Fruit fly (Drosophila melanogaster) whole organism, prepupa: ENCODE data around the gene BCAS2.
"Not testable (repeated sequence)": the region's sequence is repeated elsewhere in the genome, so short reads cannot be mapped to it uniquely, and the experiment has no call there.

Source experiments
- CG3919 ChIP-seq: fragments of 200-800 bp; sonication (Bioruptor generic); optimal IDR thresholded peaks from 3 replicates; lab custom pipeline; 2016; ENCODE audit warnings: missing biosample characterization, missing genetic modification characterization
- CG4318 ChIP-seq: fragments of 200-800 bp; sonication (Bioruptor generic); optimal IDR thresholded peaks from 3 replicates; lab custom pipeline; 2017; ENCODE audit warnings: missing biosample characterization, mild to moderate bottlenecking, missing genetic modification characterization
- CG6792 ChIP-seq: fragments of 200-800 bp; sonication (Bioruptor generic); optimal IDR thresholded peaks from 3 replicates; lab custom pipeline; 2016; ENCODE audit warnings: missing biosample characterization, missing genetic modification characterization
- Ets96B ChIP-seq: fragments of 200-800 bp; optimal IDR thresholded peaks from 2 replicates; lab custom pipeline; 2019; ENCODE audit warnings: missing biosample characterization, mild to moderate bottlenecking, missing genetic modification characterization, moderate library complexity
- Hr39 ChIP-seq: fragments of 200-800 bp; sonication (Bioruptor generic); optimal IDR thresholded peaks from 2 replicates; lab custom pipeline; 2016; ENCODE audit warnings: missing biosample characterization, missing genetic modification characterization
- Sox102F ChIP-seq: fragments of 200-800 bp; sonication (Bioruptor generic); optimal IDR thresholded peaks from 2 replicates; lab custom pipeline; 2016; ENCODE audit warnings: missing biosample characterization, mild to moderate bottlenecking, missing genetic modification characterization
- acj6 ChIP-seq: fragments of 200-800 bp; sonication (Bioruptor generic); optimal IDR thresholded peaks from 3 replicates; lab custom pipeline; 2016; ENCODE audit warnings: missing biosample characterization, missing genetic modification characterization
- ss ChIP-seq, 2 experiments: fragments of 200-800 bp; sonication (Bioruptor generic); optimal IDR thresholded peaks; 2 replicates in 1 of 2; 3 replicates in 1 of 2; lab custom pipeline; 2017 to 2018; ENCODE audit warnings: mild to moderate bottlenecking in 2 of 2, missing biosample characterization in 2 of 2, missing genetic modification characterization in 2 of 2, moderate library complexity in 1 of 2
- vri ChIP-seq: fragments of 200-800 bp; sonication (Bioruptor generic); optimal IDR thresholded peaks from 3 replicates; lab custom pipeline; 2016; ENCODE audit warnings: missing biosample characterization, mild to moderate bottlenecking, missing genetic modification characterization

DNA sequence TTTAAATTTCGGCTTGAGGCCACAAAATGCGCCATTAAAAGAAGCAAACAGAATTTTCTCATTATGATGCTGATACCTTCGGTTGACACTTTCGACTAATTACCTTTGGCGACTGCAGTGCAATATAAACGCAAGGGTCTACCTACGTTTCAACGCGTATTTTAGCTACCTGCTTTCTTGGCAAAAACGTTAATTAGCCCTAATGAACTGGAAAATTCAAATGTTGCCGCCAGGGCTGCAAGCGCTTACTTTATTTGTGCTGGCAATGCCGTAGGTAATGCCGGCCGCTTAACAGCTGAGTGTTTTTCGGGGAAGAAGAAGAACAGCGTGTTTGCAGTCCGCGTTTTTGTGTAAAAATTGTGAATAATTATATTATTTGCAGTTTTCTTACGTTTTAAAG is 38.3 kb upstream of the BCAS2 start, which contains the start of gene CG31253:
- TF ChIP-seq acj6 (GFP tag; lab: Kevin White, UChicago); Hr39 (GFP tag; lab: Kevin White, UChicago); CG3919 (GFP tag; lab: Kevin White, UChicago); vri; Sox102F (GFP tag; lab: Kevin White, UChicago); Ets96B; CG6792 (GFP tag; lab: Kevin White, UChicago); CG4318 (GFP tag; lab: Kevin White, UChicago); ss (GFP tag; optimal IDR thresholded peaks at IDR 0.05; lab: Kevin White, UChicago): not testable (repeated sequence)
